Fruit fly (Drosophila melanogaster): ENCODE results near the gene AsnS.

AsnS gene

dm6 chr3L:21201246-21201896, 28.5 kb downstream of the AsnS start (continued):
- no peak for TF ChIP-seq Abd-B (GFP tag; optimal IDR thresholded peaks at IDR 0.05)
- TF ChIP-seq CG9215 (GFP tag; IDR thresholded peaks at IDR 0.05): no peak
- peak; percentile 53 for TF ChIP-seq wek (GFP tag; optimal IDR thresholded peaks at IDR 0.05)
- TF ChIP-seq HmgZ (tag; optimal IDR thresholded peaks at IDR 0.05): peak; percentile 5
- TF ChIP-seq MTF-1 (GFP tag; optimal IDR thresholded peaks at IDR 0.05; ENCODE audit: borderline replicate concordance): no peak
- TF ChIP-seq CG1647 (GFP tag; optimal IDR thresholded peaks at IDR 0.05): no peak
- TF ChIP-seq lola (GFP tag; optimal IDR thresholded peaks at IDR 0.05): no peak
- TF ChIP-seq pb (GFP tag; optimal IDR thresholded peaks at IDR 0.05): no peak
- TF ChIP-seq Med (GFP tag): peak; percentile 82
- no peak for TF ChIP-seq H15 (GFP tag; IDR thresholded peaks at IDR 0.05)
- TF ChIP-seq vvl (GFP tag; IDR thresholded peaks at IDR 0.05): no peak
- no peak for TF ChIP-seq ap (GFP tag; IDR thresholded peaks at IDR 0.05)
- TF ChIP-seq pita (GFP tag; optimal IDR thresholded peaks at IDR 0.05): no peak
- TF ChIP-seq CG33213 (GFP tag; optimal IDR thresholded peaks at IDR 0.05): no peak
- peak; percentile 5 for TF ChIP-seq abd-A (tag; optimal IDR thresholded peaks at IDR 0.05)
- peak; percentile 22 for TF ChIP-seq sd (tag; optimal IDR thresholded peaks at IDR 0.05)
- peak; percentile 3 for TF ChIP-seq CG12071 (GFP tag; optimal IDR thresholded peaks at IDR 0.05)
- TF ChIP-seq CG8290 (GFP tag; optimal IDR thresholded peaks at IDR 0.05): no peak
- peak in 1 of 2 experiments; percentile 54 for TF ChIP-seq CG8290 (tag; optimal IDR thresholded peaks at IDR 0.05)
- TF ChIP-seq dan (GFP tag; IDR thresholded peaks at IDR 0.05): no peak
- peak; percentile 27; the same call in 1 of the 2 replicates for TF ChIP-seq Rfx (GFP tag; IDR thresholded peaks at IDR 0.05)
- TF ChIP-seq sens (GFP tag): no peak
- no peak for TF ChIP-seq CG18262 (tag; optimal IDR thresholded peaks at IDR 0.05)
- no peak for TF ChIP-seq CG10209 (GFP tag; optimal IDR thresholded peaks at IDR 0.05)
- 0 out of 3 replicates have a peak, but pooled peaks have one; percentile 19 for TF ChIP-seq Optix (GFP tag; IDR thresholded peaks at IDR 0.05)
- peak; percentile 20 for TF ChIP-seq CG13894 (tag; optimal IDR thresholded peaks at IDR 0.05)
- peak; percentile 46; the same call in 1 of the 2 replicates for TF ChIP-seq sob (GFP tag; IDR thresholded peaks at IDR 0.05)
- peak; percentile 39 for TF ChIP-seq CG12769 (tag; optimal IDR thresholded peaks at IDR 0.05)
- TF ChIP-seq CG1602 (GFP tag; optimal IDR thresholded peaks at IDR 0.05): no peak
- TF ChIP-seq Doc3 (GFP tag; IDR thresholded peaks at IDR 0.05; ENCODE audit: partially characterized antibody): no peak

- peak; percentile 26 for TF ChIP-seq hkb (optimal IDR thresholded peaks at IDR 0.05)
- no peak for TF ChIP-seq hkb (GFP tag; IDR thresholded peaks at IDR 0.05)
- no peak for TF ChIP-seq CG8290 (GFP tag; optimal IDR thresholded peaks at IDR 0.05)
- TF ChIP-seq CG8290 (tag; optimal IDR thresholded peaks at IDR 0.05): peak in 1 of 2 experiments; percentile 18
- peak; percentile 78 to 96 for TF ChIP-seq insv (GFP tag; optimal IDR thresholded peaks at IDR 0.05)
- no peak for TF ChIP-seq fru (optimal IDR thresholded peaks at IDR 0.05)
- TF ChIP-seq BEAF-32 (GFP tag; optimal IDR thresholded peaks at IDR 0.05): peak; percentile 1
- TF ChIP-seq CG13894 (tag; optimal IDR thresholded peaks at IDR 0.05): peak; percentile 47
- TF ChIP-seq Mes4 (GFP tag; optimal IDR thresholded peaks at IDR 0.05): no peak
- no peak for TF ChIP-seq Trl (optimal IDR thresholded peaks at IDR 0.05)
- TF ChIP-seq Trl (GFP tag; optimal IDR thresholded peaks at IDR 0.05): no peak
- peak; percentile 30 for TF ChIP-seq CG15514 (GFP tag; optimal IDR thresholded peaks at IDR 0.05)
- peak; percentile 70 for TF ChIP-seq CTCF (GFP tag; optimal IDR thresholded peaks at IDR 0.05)
- peak; percentile 35 for TF ChIP-seq pita (GFP tag; optimal IDR thresholded peaks at IDR 0.05)
- TF ChIP-seq exex (tag; optimal IDR thresholded peaks at IDR 0.05): no peak
- TF ChIP-seq CG8089 (GFP tag; optimal IDR thresholded peaks at IDR 0.05): no peak
- no peak for TF ChIP-seq sob (GFP tag; IDR thresholded peaks at IDR 0.05)
- TF ChIP-seq Med (GFP tag): peak; percentile 16
- peak; percentile 91 for TF ChIP-seq CG2199 (GFP tag; IDR thresholded peaks at IDR 0.05)
- TF ChIP-seq CkIIα-i1 (GFP tag; IDR thresholded peaks at IDR 0.05): no peak
- peak; percentile 36; the same call in 1 of the 2 replicates for TF ChIP-seq CG14441 (GFP tag; IDR thresholded peaks at IDR 0.05)
- no peak for TF ChIP-seq cad (GFP tag; optimal IDR thresholded peaks at IDR 0.05)
- peak; percentile 59 for TF ChIP-seq CG6254 (GFP tag; optimal IDR thresholded peaks at IDR 0.05)
- no peak for TF ChIP-seq zfh1 (GFP tag; IDR thresholded peaks at IDR 0.05)
- no peak for TF ChIP-seq usp (GFP tag; optimal IDR thresholded peaks at IDR 0.05)
- no peak for TF ChIP-seq H2.0 (GFP tag; IDR thresholded peaks at IDR 0.05)
- no peak for TF ChIP-seq kay (GFP tag; optimal IDR thresholded peaks at IDR 0.05)
Observed at dm6 chr3L:21202029-21202776, 29.3 kb downstream of the AsnS start.
